Worm (Caenorhabditis elegans): ENCODE data around the gene polh-1.

- TF ChIP-seq mep-1 (tag; optimal IDR thresholded peaks at IDR 0.05) = no peak
- no peak for TF ChIP-seq jun-1 (tag; optimal IDR thresholded peaks at IDR 0.05)
- TF ChIP-seq nhr-76 (tag; optimal IDR thresholded peaks at IDR 0.05) = no peak
- no peak for TF ChIP-seq ces-1 (GFP tag; optimal IDR thresholded peaks at IDR 0.05)
- TF ChIP-seq lin-13 (GFP tag; optimal IDR thresholded peaks at IDR 0.05) = no peak
- 0 out of 2 replicates have a peak, but pooled peaks have one; percentile 9 for TF ChIP-seq lin-38 (GFP tag; IDR thresholded peaks at IDR 0.05)
- TF ChIP-seq nhr-42 (GFP tag; IDR thresholded peaks at IDR 0.05) = no peak
These were observed 707 bp downstream of the polh-1 start for ce11 chrIII:1949362-1949761.

Measured in whole organism, L4 larva.